Worm (Caenorhabditis elegans): Measurements from ENCODE around the gene col-142.
A peak's percentile ranks its signal among the peaks of the same experiment; 100 is the strongest.

col-142 gene

DNA sequence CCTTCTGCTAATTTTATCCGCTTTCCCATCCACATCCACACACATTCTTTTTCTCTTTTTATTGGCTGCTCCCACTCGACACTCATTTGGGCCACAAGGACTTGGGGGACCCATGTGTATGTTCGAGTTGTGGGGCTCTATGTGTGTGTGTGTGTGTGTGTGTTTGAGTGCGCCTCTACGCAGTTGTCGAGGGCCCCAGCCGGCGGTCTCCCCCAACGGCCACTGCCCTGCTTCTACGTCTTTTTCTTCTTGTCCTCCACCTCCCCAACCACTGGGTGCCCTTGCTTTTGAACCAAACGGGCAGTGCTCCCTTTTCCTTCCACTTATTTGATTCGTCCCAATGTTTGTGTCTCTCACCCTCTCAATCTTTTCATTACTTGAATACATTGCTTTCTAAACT, 49.6 kb downstream of the col-142 start:
- no peak for TF ChIP-seq nhr-179 (tag; optimal IDR thresholded peaks at IDR 0.05)
- TF ChIP-seq nfya-1 (tag; optimal IDR thresholded peaks at IDR 0.05; ENCODE audit: borderline replicate concordance, insufficient read depth) = no peak
- TF ChIP-seq ekl-4 (GFP tag; IDR thresholded peaks at IDR 0.05) = peak; percentile 23; the same call in 1 of the 2 replicates
- no peak for TF ChIP-seq Y56A3A.18 (GFP tag; IDR thresholded peaks at IDR 0.05)
- TF ChIP-seq cebp-1 (GFP tag; IDR thresholded peaks at IDR 0.05) = no peak
- peak; percentile 35 for TF ChIP-seq cebp-1 (tag; optimal IDR thresholded peaks at IDR 0.05)
- peak; percentile 11 for TF ChIP-seq K12H6.12 (tag; optimal IDR thresholded peaks at IDR 0.05)
- TF ChIP-seq ceh-27 (GFP tag; optimal IDR thresholded peaks at IDR 0.05) = peak; percentile 66
- 0 out of 2 replicates have a peak, but pooled peaks have one; percentile 18 for TF ChIP-seq F37B4.10 (GFP tag; IDR thresholded peaks at IDR 0.05)
- peak; percentile 19; the same call in 1 of the 2 replicates for TF ChIP-seq hmg-1.2 (GFP tag; IDR thresholded peaks at IDR 0.05)
- peak; percentile 9 for TF ChIP-seq ceh-79 (tag; optimal IDR thresholded peaks at IDR 0.05)
- 0 out of 2 replicates have a peak, but pooled peaks have one; percentile 6 for TF ChIP-seq dox-1 (GFP tag; IDR thresholded peaks at IDR 0.05)
- TF ChIP-seq ZK185.1 (tag; optimal IDR thresholded peaks at IDR 0.05; ENCODE audit: poor library complexity, severe bottlenecking) = no peak
- TF ChIP-seq lin-54 (GFP tag; optimal IDR thresholded peaks at IDR 0.05) = no peak
- peak; percentile 82 for TF ChIP-seq zfh-2 (GFP tag; conservative IDR thresholded peaks at IDR 0.05)

ce11 chrV:6881038-6881437, 50.1 kb downstream of the col-142 start, which contains the start of gene unc-70:
unc-70 (plus strand) TSS chrV:6881338.
- TF ChIP-seq nhr-179 (tag; optimal IDR thresholded peaks at IDR 0.05) (no peak), nfyb-1 (GFP tag; IDR thresholded peaks at IDR 0.05) (no peak), let-526 (GFP tag; IDR thresholded peaks at IDR 0.05) (no peak), mel-28 (tag; optimal IDR thresholded peaks at IDR 0.05; ENCODE audit: borderline replicate concordance) (no peak), T26A5.8 (tag; optimal IDR thresholded peaks at IDR 0.05) (no peak), egrh-3 (GFP tag; IDR thresholded peaks at IDR 0.05) (no peak), ZK185.1 (tag; optimal IDR thresholded peaks at IDR 0.05; ENCODE audit: poor library complexity, severe bottlenecking) (no peak), K12H6.12 (tag; optimal IDR thresholded peaks at IDR 0.05) (no peak), C06A6.2 (GFP tag; conservative IDR thresholded peaks at IDR 0.05) (no peak), ceh-79 (tag; optimal IDR thresholded peaks at IDR 0.05) (no peak), sea-2 (GFP tag; IDR thresholded peaks at IDR 0.05) (no peak), hlh-26 (GFP tag; conservative IDR thresholded peaks at IDR 0.05) (no peak)

- TF ChIP-seq nhr-80 (tag; optimal IDR thresholded peaks at IDR 0.05) = peak; percentile 81
- peak; percentile 19; the same call in 1 of the 2 replicates for TF ChIP-seq dox-1 (GFP tag; IDR thresholded peaks at IDR 0.05)
- no peak for TF ChIP-seq F33H1.4 (GFP tag; IDR thresholded peaks at IDR 0.05)
Observed at ce11 chrV:6881735-6882134, 50.8 kb downstream of the col-142 start.

All from whole organism, young adult.